Worm (Caenorhabditis elegans) whole organism, midembryonic: Measurements from ENCODE around the gene gldc-1.

Experiments used
- T22C8.4 ChIP-seq: fragments of 200-800 bp; sonication (Bioruptor generic); IDR thresholded peaks from 2 replicates; pipeline ENCODE4 v1.3.6; 2022; ENCODE audit warnings: missing genetic modification characterization, missing compliant biosample characterization
- cog-1 ChIP-seq: sonication (generic microtip); optimal IDR thresholded peaks from 2 replicates; lab custom pipeline; 2016; ENCODE audit warnings: missing genetic modification characterization, missing compliant biosample characterization
- flt-1 ChIP-seq: fragments of 200-800 bp; sonication (Bioruptor generic); IDR thresholded peaks from 2 replicates; pipeline ENCODE4 v1.3.6; 2022; ENCODE audit warnings: missing genetic modification characterization, missing compliant biosample characterization
- klf-2 ChIP-seq: fragments of 200-800 bp; sonication (Bioruptor generic); conservative IDR thresholded peaks from 2 replicates; pipeline ENCODE4 v1.3.6; 2022; ENCODE audit warnings: missing genetic modification reagents, missing genetic modification characterization, missing compliant biosample characterization
- ref-1 ChIP-seq: fragments of 200-800 bp; sonication (Bioruptor generic); conservative IDR thresholded peaks from 2 replicates; pipeline ENCODE4 v1.3.6; 2022; ENCODE audit warnings: missing genetic modification reagents, missing genetic modification characterization, missing compliant biosample characterization
- ztf-29 ChIP-seq: fragments of 200-800 bp; sonication (Bioruptor generic); IDR thresholded peaks from 2 replicates; pipeline ENCODE4 v1.3.6; 2022; ENCODE audit warnings: missing genetic modification reagents, missing genetic modification characterization, missing compliant biosample characterization

ce11 chrII:6101475-6101874 lies 51.3 kb downstream of the gldc-1 start:
- no peak for TF ChIP-seq ref-1 (GFP tag; lab: Robert Waterston, UW)
- TF ChIP-seq ztf-29 (GFP tag; lab: Robert Waterston, UW), result no peak
- TF ChIP-seq T22C8.4, result no peak
- no peak for TF ChIP-seq cog-1 (tag; lab: Kevin White, UChicago)
- TF ChIP-seq flt-1, result no peak
- TF ChIP-seq klf-2, result no peak
